Worm (Caenorhabditis elegans) whole organism, L3 larva: ENCODE measurements around the gene srw-76.

Source experiments
- R02D3.7 ChIP-seq: fragments of 150-350 bp; optimal IDR thresholded peaks from 2 replicates; lab custom pipeline; 2014; ENCODE audit warnings: missing biosample characterization, missing genetic modification characterization
- ZK546.5 ChIP-seq: sonication (generic microtip); optimal IDR thresholded peaks from 2 replicates; lab custom pipeline; 2017; ENCODE audit warnings: missing biosample characterization, missing genetic modification characterization
- ama-1 ChIP-seq: fragments of 150-350 bp; optimal IDR thresholded peaks from 2 replicates; lab custom pipeline; 2018
- ceh-16 ChIP-seq: sonication (generic microtip); optimal IDR thresholded peaks from 2 replicates; lab custom pipeline; 2017; ENCODE audit warnings: missing biosample characterization, missing genetic modification characterization
- ceh-28 ChIP-seq: fragments of 150-350 bp; optimal IDR thresholded peaks from 2 replicates; lab custom pipeline; 2014; ENCODE audit warnings: missing biosample characterization, missing genetic modification reagents, missing genetic modification characterization
- ceh-82 ChIP-seq: fragments of 150-350 bp; optimal IDR thresholded peaks from 2 replicates; lab custom pipeline; 2014; ENCODE audit warnings: missing biosample characterization, missing genetic modification characterization
- elt-3 ChIP-seq, 3 experiments: fragments of 150-350 bp in 1 of 3; sonication (generic microtip) in 2 of 3; optimal IDR thresholded peaks; 2 replicates in 2 of 3; 4 replicates in 1 of 3; lab custom pipeline; 2014 to 2017; ENCODE audit warnings: missing biosample characterization in 3 of 3, missing genetic modification characterization in 3 of 3
- fos-1 ChIP-seq: fragments of 150-350 bp; optimal IDR thresholded peaks from 2 replicates; lab custom pipeline; 2014; ENCODE audit warnings: missing biosample characterization, missing genetic modification characterization
- nhr-11 ChIP-seq: fragments of 150-350 bp; optimal IDR thresholded peaks from 2 replicates; lab custom pipeline; 2014; ENCODE audit warnings: missing biosample characterization, missing genetic modification characterization
- nhr-77 ChIP-seq: fragments of 150-350 bp; optimal IDR thresholded peaks from 2 replicates; lab custom pipeline; 2014; ENCODE audit warnings: missing biosample characterization, missing genetic modification characterization
- pqm-1 ChIP-seq: fragments of 150-350 bp; optimal IDR thresholded peaks from 2 replicates; lab custom pipeline; 2017; ENCODE audit warnings: missing biosample characterization, missing genetic modification characterization, inconsistent platforms
- unc-39 ChIP-seq: sonication (generic microtip); optimal IDR thresholded peaks from 4 replicates; lab custom pipeline; 2017; ENCODE audit warnings: missing biosample characterization, missing genetic modification characterization
- unc-62 ChIP-seq: fragments of 150-350 bp; sonication (generic microtip); optimal IDR thresholded peaks from 4 replicates; lab custom pipeline; 2014; ENCODE audit warnings: missing biosample characterization, missing genetic modification reagents, missing genetic modification characterization

- TF ChIP-seq unc-62 (GFP tag; lab: Kevin White, UChicago) (no peak), fos-1 (no peak), ama-1 (lab: Kevin White, UChicago) (no peak), ceh-82 (no peak), nhr-11 (tag; lab: Kevin White, UChicago) (no peak), ceh-16 (no peak), R02D3.7 (tag; lab: Kevin White, UChicago) (no peak), pqm-1 (tag; lab: Kevin White, UChicago) (peak; percentile 19), elt-3 (tag; optimal IDR thresholded peaks at IDR 0.05; lab: Kevin White, UChicago) (no peak), ceh-28 (tag; lab: Kevin White, UChicago) (no peak), ZK546.5 (no peak), nhr-77 (no peak), unc-39 (tag; lab: Kevin White, UChicago) (no peak)
Observed at ce11 chrV:16627962-16628361, 10.1 kb downstream of the srw-76 start, which contains the start of gene oac-53.
